Fruit fly (Drosophila melanogaster) ovary, adult (tissue): ENCODE results near the gene CG14362.

Experiments
- CG17801 ChIP-seq: fragments of 200-800 bp; optimal IDR thresholded peaks from 2 replicates; lab custom pipeline; 2019; ENCODE audit warnings: missing biosample characterization, mild to moderate bottlenecking, missing genetic modification characterization, moderate library complexity; ENCODE audit not compliant: partially characterized antibody

Gene CG14362

DNA sequence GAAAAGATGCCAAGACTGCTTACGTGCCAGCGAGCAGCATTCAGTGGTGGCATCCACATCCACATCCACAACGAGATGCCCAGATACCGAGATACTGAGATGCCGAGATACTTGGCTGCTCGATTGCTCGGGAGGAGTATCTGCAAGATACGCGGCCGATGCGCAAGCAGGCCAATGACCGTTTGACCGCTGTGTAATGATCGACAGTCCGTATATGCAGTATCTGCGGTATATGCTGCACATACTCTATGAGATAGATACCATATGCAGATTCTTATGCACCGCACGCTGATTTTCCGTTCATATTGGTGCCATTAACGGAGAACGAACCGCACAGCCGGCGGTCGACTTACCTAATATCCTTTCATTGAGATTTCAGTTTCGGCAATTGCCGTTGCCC, 46.0 kb downstream of the CG14362 start:
- no peak for TF ChIP-seq CG17801 (GFP tag; lab: Kevin White, UChicago)

- TF ChIP-seq CG17801 (GFP tag; lab: Kevin White, UChicago), result no peak
These were observed 47.3 kb downstream of the CG14362 start for dm6 chr3R:13807906-13808305.

dm6 chr3R:13807330-13807729, 47.9 kb downstream of the CG14362 start:
- TF ChIP-seq CG17801 (GFP tag; lab: Kevin White, UChicago), result no peak

dm6 chr3R:13806710-13807093, 48.6 kb downstream of the CG14362 start:
- no peak for TF ChIP-seq CG17801 (GFP tag; lab: Kevin White, UChicago)

- TF ChIP-seq CG17801 (GFP tag; lab: Kevin White, UChicago), result no peak
These were observed 49.1 kb downstream of the CG14362 start for dm6 chr3R:13806032-13806709.

- TF ChIP-seq CG17801 (GFP tag; lab: Kevin White, UChicago), result no peak
These were observed 50.2 kb downstream of the CG14362 start for dm6 chr3R:13804971-13805603.
